Fruit fly (Drosophila melanogaster): Measurements from ENCODE around the gene Tom70.

Gene Tom70

DNA sequence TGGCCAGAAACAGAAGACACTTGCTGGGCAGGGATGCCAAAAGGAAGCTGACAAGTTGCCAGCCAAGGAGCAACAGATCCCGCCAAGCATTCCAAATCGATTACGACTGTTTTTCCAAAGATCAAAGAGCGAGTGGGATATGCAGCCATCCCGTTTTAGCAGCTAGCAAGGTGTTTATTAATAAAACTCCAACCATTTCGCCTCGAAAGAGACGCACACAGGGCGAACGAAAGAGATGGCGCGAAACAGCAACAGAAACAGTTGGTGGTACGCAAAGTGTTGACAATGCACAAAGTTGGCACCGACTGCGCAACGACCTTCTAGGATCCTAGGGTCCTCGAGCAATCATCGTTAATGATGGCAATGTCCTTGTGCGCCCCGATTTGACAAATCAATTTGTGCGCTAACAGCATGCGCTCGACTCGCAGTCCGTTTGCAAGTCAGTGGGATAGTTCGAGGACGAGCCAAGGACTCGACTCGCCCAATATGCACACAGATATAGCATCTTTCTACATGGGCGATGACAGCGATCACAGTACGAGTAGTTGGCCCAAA is 41.6 kb upstream of the Tom70 start:
- TF ChIP-seq Hr78 (GFP tag; optimal IDR thresholded peaks at IDR 0.05) = no peak
- no peak for TF ChIP-seq HLH106 (tag; optimal IDR thresholded peaks at IDR 0.05)
- TF ChIP-seq Hr83 (GFP tag; optimal IDR thresholded peaks at IDR 0.05; ENCODE audit: poor library complexity, severe bottlenecking) = no peak
- TF ChIP-seq Dfd (GFP tag; optimal IDR thresholded peaks at IDR 0.05) = no peak
- TF ChIP-seq dmrt93B (GFP tag; optimal IDR thresholded peaks at IDR 0.05) = no peak

DNA sequence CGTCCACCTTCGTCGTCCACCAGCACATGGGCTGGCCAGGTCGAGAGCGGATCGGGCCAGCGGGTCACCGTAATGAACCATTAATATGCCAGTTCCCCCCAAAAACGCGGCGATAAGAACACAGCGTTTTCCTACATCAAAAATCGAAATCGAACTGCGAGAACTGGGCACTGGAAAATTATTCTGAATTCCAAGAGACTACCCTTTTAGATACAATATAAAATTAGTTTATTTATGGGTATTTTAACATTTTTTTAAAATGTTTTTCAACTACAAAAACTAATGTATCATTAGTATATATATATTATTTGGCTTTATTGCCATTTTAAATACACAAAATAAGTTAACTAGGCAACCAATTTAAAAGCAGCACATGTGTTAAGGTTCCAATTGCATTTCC is 40.4 kb upstream of the Tom70 start:
- TF ChIP-seq fru (GFP tag; optimal IDR thresholded peaks at IDR 0.05) = no peak
- TF ChIP-seq Mio (GFP tag; optimal IDR thresholded peaks at IDR 0.05) = no peak
- no peak for TF ChIP-seq Jra (GFP tag; optimal IDR thresholded peaks at IDR 0.05)

- TF ChIP-seq OdsH (GFP tag; optimal IDR thresholded peaks at IDR 0.05) (no peak), Dif (GFP tag; optimal IDR thresholded peaks at IDR 0.05; ENCODE audit: partially characterized antibody) (no peak), ey (GFP tag; optimal IDR thresholded peaks at IDR 0.05) (no peak), rgr (GFP tag; optimal IDR thresholded peaks at IDR 0.05) (no peak), HLH106 (tag; optimal IDR thresholded peaks at IDR 0.05) (no peak), Hr78 (GFP tag; optimal IDR thresholded peaks at IDR 0.05) (no peak), br (GFP tag; optimal IDR thresholded peaks at IDR 0.05) (no peak), Abd-B (GFP tag; optimal IDR thresholded peaks at IDR 0.05) (no peak), foxo (GFP tag; optimal IDR thresholded peaks at IDR 0.05) (no peak), dl (GFP tag; optimal IDR thresholded peaks at IDR 0.05; ENCODE audit: insufficient read depth in 1 of 2, partially characterized antibody in 2 of 2) (no peak), GATAd (GFP tag; optimal IDR thresholded peaks at IDR 0.05) (no peak), Hr83 (GFP tag; optimal IDR thresholded peaks at IDR 0.05; ENCODE audit: poor library complexity, severe bottlenecking) (no peak), Myc (optimal IDR thresholded peaks at IDR 0.05) (no peak), Hnf4 (GFP tag; optimal IDR thresholded peaks at IDR 0.05) (no peak), CG32264 (GFP tag; optimal IDR thresholded peaks at IDR 0.05) (no peak), Sp1 (GFP tag; optimal IDR thresholded peaks at IDR 0.05) (no peak), Dfd (GFP tag; optimal IDR thresholded peaks at IDR 0.05) (no peak), lola (GFP tag; optimal IDR thresholded peaks at IDR 0.05) (no peak), sv (GFP tag; optimal IDR thresholded peaks at IDR 0.05) (no peak)
Measured at dm6 chr2L:12078123-12078658, 39.9 kb upstream of the Tom70 start.

DNA sequence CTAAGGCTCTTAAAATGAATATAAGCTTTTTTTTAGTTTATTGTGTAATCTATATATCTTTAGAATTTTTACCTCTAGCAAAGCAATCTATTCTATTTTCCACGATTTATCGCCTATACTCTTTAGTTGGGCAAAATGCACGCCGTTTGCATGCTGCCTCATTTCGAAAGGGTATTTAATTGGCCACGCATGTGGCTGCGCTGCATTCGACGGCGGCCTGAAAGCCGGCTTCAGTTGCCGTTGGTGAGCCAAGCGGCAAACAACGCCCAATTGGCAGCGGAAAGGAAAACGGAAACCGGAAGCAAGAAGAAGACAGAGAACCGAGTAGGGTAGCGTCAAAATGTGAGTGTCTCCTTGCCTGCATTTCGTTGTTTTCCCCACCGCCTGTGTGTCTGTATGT is 37.5 kb upstream of the Tom70 start, which contains the start of gene CG14947:
Gene CG14947, plus strand, starts transcription at position 251 of the 400 bp plus-strand sequence.
- TF ChIP-seq tai (GFP tag; optimal IDR thresholded peaks at IDR 0.05) (no peak), jim (GFP tag; optimal IDR thresholded peaks at IDR 0.05) (no peak), GATAd (GFP tag; optimal IDR thresholded peaks at IDR 0.05) (no peak), woc (GFP tag; optimal IDR thresholded peaks at IDR 0.05) (no peak), pan (optimal IDR thresholded peaks at IDR 0.05) (no peak), psq (GFP tag; optimal IDR thresholded peaks at IDR 0.05) (no peak), fru (GFP tag; optimal IDR thresholded peaks at IDR 0.05) (no peak), Mio (GFP tag; optimal IDR thresholded peaks at IDR 0.05) (no peak), Rel (GFP tag; optimal IDR thresholded peaks at IDR 0.05) (no peak), Rel (tag; optimal IDR thresholded peaks at IDR 0.05) (no peak), OdsH (GFP tag; optimal IDR thresholded peaks at IDR 0.05) (no peak)

DNA sequence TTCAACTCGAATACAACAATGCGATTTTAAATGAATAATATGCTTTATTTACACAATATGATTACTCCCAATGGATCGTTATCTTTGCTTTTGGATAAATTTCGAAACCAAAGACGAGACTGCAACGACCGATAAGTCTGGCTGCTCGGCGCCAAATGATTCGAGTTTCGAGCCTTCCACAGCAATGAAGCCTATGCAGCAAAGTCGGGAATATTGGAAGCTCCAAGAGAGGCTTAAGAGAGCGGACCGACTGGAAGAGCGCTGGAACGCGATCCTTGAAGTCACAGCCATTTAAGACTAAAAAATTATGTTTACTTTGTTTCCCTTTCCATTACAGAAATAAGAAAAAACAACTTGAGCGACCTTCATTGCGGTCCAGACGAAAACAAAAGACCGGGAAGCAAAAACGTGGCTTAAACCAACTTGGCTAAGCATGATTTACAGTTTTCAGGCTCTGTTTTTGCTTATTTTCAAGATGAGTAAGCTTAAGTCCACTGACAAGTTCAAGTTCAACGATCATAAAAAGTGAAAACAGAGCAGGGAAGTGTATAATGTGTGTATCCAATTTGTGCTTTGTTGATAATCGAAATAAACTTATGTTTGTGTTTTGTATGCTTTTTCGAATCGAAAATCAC is 28.4 kb upstream of the Tom70 start, which contains the start of gene firl:
Gene firl, minus strand, starts transcription at position 159 of the 635 bp plus-strand sequence.
- no peak for TF ChIP-seq jim (GFP tag; optimal IDR thresholded peaks at IDR 0.05)
- TF ChIP-seq usp (GFP tag; optimal IDR thresholded peaks at IDR 0.05) = no peak
- no peak for TF ChIP-seq ey (GFP tag; optimal IDR thresholded peaks at IDR 0.05)
- peak; percentile 18 for TF ChIP-seq Dif (GFP tag; optimal IDR thresholded peaks at IDR 0.05; ENCODE audit: partially characterized antibody)
- no peak for TF ChIP-seq tai (GFP tag; optimal IDR thresholded peaks at IDR 0.05)
- no peak for TF ChIP-seq Rel (GFP tag; optimal IDR thresholded peaks at IDR 0.05)
- TF ChIP-seq Rel (tag; optimal IDR thresholded peaks at IDR 0.05) = no peak

All from whole organism, wandering third instar larva.